Fruit fly (Drosophila melanogaster) whole organism, embryonic: ENCODE data around the gene GILT3.
A peak's percentile ranks its signal among the peaks of the same experiment; 100 is the strongest.

ENCODE experiments used
- Abd-B ChIP-seq: fragments of 200-800 bp; sonication (Bioruptor generic); optimal IDR thresholded peaks from 2 replicates; lab custom pipeline; 2018; ENCODE audit warnings: missing biosample characterization, mild to moderate bottlenecking, missing genetic modification characterization, moderate library complexity
- B-H1 ChIP-seq: fragments of 200-800 bp; sonication (Bioruptor generic); IDR thresholded peaks from 3 replicates; pipeline ENCODE4 v1.3.6; 2022; ENCODE audit warnings: missing biosample characterization, missing genetic modification characterization
- CG10366 ChIP-seq: fragments of 200-800 bp; sonication (Bioruptor generic); IDR thresholded peaks from 2 replicates; pipeline ENCODE4 v1.3.6; 2022; ENCODE audit warnings: missing biosample characterization, missing genetic modification characterization
- CG13424 ChIP-seq: fragments of 200-800 bp; sonication (Bioruptor generic); optimal IDR thresholded peaks from 2 replicates; lab custom pipeline; 2019; ENCODE audit warnings: missing biosample characterization, mild to moderate bottlenecking, missing genetic modification characterization, moderate library complexity
- CG17361 ChIP-seq: fragments of 200-800 bp; sonication (Bioruptor generic); IDR thresholded peaks from 3 replicates; pipeline ENCODE4 v1.3.6; 2022; ENCODE audit warnings: missing biosample characterization, missing genetic modification characterization
- CG18476 ChIP-seq: fragments of 200-800 bp; sonication (Bioruptor generic); optimal IDR thresholded peaks from 2 replicates; lab custom pipeline; 2016; ENCODE audit warnings: missing biosample characterization, mild to moderate bottlenecking, missing genetic modification characterization
- CG32767 ChIP-seq: fragments of 200-800 bp; sonication (Bioruptor generic); IDR thresholded peaks from 2 replicates; pipeline ENCODE4 v1.3.6; 2022; ENCODE audit warnings: missing biosample characterization, missing genetic modification characterization
- CG32772 ChIP-seq: fragments of 200-800 bp; sonication (Bioruptor generic); IDR thresholded peaks from 2 replicates; pipeline ENCODE4 v1.3.6; 2022; ENCODE audit warnings: missing biosample characterization, missing genetic modification characterization
- CG34422 ChIP-seq: fragments of 200-800 bp; sonication (Bioruptor generic); IDR thresholded peaks from 3 replicates; pipeline ENCODE4 v1.3.6; 2022; ENCODE audit warnings: missing biosample characterization, missing genetic modification characterization
- CG4854 ChIP-seq: fragments of 200-800 bp; sonication (Bioruptor generic); optimal IDR thresholded peaks from 2 replicates; lab custom pipeline; 2016; ENCODE audit warnings: missing biosample characterization, missing genetic modification characterization, inconsistent platforms
- CG5180 ChIP-seq: fragments of 200-800 bp; sonication (Bioruptor generic); optimal IDR thresholded peaks from 3 replicates; lab custom pipeline; 2017; ENCODE audit warnings: missing biosample characterization, missing genetic modification characterization, mild to moderate bottlenecking, moderate library complexity, missing genetic modification reagents
- CG6683 ChIP-seq: fragments of 200-800 bp; sonication (Bioruptor generic); optimal IDR thresholded peaks from 2 replicates; lab custom pipeline; 2017; ENCODE audit warnings: missing biosample characterization, mild to moderate bottlenecking, missing genetic modification characterization, missing genetic modification reagents
- CG6689 ChIP-seq: fragments of 200-800 bp; sonication (Bioruptor generic); IDR thresholded peaks from 2 replicates; pipeline ENCODE4 v1.3.6; 2022; ENCODE audit warnings: missing biosample characterization, missing genetic modification characterization
- CG6791 ChIP-seq: fragments of 200-800 bp; sonication (Bioruptor generic); IDR thresholded peaks from 3 replicates; pipeline ENCODE4 v1.3.6; 2022; ENCODE audit warnings: missing biosample characterization, missing genetic modification characterization; ENCODE audit not compliant: partially characterized antibody
- CG6854 ChIP-seq: fragments of 200-800 bp; sonication (Bioruptor generic); optimal IDR thresholded peaks from 3 replicates; lab custom pipeline; 2017; ENCODE audit warnings: missing biosample characterization, mild to moderate bottlenecking, missing genetic modification characterization
- CG7271 ChIP-seq: fragments of 200-800 bp; sonication (Bioruptor generic); optimal IDR thresholded peaks from 2 replicates; lab custom pipeline; 2018; ENCODE audit warnings: missing biosample characterization, mild to moderate bottlenecking, missing genetic modification characterization, moderate library complexity
- CG7372 ChIP-seq: fragments of 200-800 bp; sonication (Bioruptor generic); IDR thresholded peaks from 2 replicates; pipeline ENCODE4 v1.3.6; 2022; ENCODE audit warnings: missing biosample characterization, missing genetic modification characterization
- CG9817 ChIP-seq: fragments of 200-800 bp; sonication (Bioruptor generic); optimal IDR thresholded peaks from 2 replicates; lab custom pipeline; 2018; ENCODE audit warnings: missing biosample characterization, mild to moderate bottlenecking, missing genetic modification characterization, moderate library complexity
- CkIIα-i1 ChIP-seq: fragments of 200-800 bp; sonication (Bioruptor generic); IDR thresholded peaks from 2 replicates; pipeline ENCODE4 v1.3.6; 2022; ENCODE audit warnings: missing biosample characterization, missing genetic modification characterization
- Dbx ChIP-seq: fragments of 200-800 bp; sonication (Bioruptor generic); IDR thresholded peaks from 3 replicates; pipeline ENCODE4 v1.3.6; 2022; ENCODE audit warnings: missing biosample characterization, missing genetic modification characterization
- Dp ChIP-seq: fragments of 200-800 bp; sonication (Bioruptor generic); optimal IDR thresholded peaks from 2 replicates; lab custom pipeline; 2018; ENCODE audit warnings: missing biosample characterization, mild to moderate bottlenecking, missing genetic modification characterization, moderate library complexity
- Ets97D ChIP-seq: fragments of 200-800 bp; sonication (Bioruptor generic); optimal IDR thresholded peaks from 3 replicates; lab custom pipeline; 2016; ENCODE audit warnings: missing biosample characterization, missing genetic modification characterization
- Fer1 ChIP-seq: fragments of 200-800 bp; sonication (Bioruptor generic); optimal IDR thresholded peaks from 2 replicates; lab custom pipeline; 2017; ENCODE audit warnings: missing biosample characterization, mild to moderate bottlenecking, missing genetic modification characterization
- Gug ChIP-seq: fragments of 200-800 bp; sonication (Bioruptor generic); IDR thresholded peaks from 4 replicates; pipeline ENCODE4 v1.3.6; 2022; ENCODE audit warnings: missing biosample characterization, missing genetic modification characterization
- Neu2 ChIP-seq: fragments of 200-800 bp; sonication (Bioruptor generic); optimal IDR thresholded peaks from 3 replicates; lab custom pipeline; 2016; ENCODE audit warnings: missing biosample characterization, missing genetic modification characterization, borderline replicate concordance
- Ptx1 ChIP-seq: fragments of 200-800 bp; sonication (Bioruptor generic); IDR thresholded peaks from 2 replicates; pipeline ENCODE4 v1.3.6; 2022; ENCODE audit warnings: missing biosample characterization, missing genetic modification characterization
- Rfx ChIP-seq: fragments of 200-800 bp; sonication (Bioruptor generic); IDR thresholded peaks from 2 replicates; pipeline ENCODE4 v1.3.6; 2022; ENCODE audit warnings: missing biosample characterization, missing genetic modification characterization
- Side ChIP-seq: fragments of 200-800 bp; sonication (Bioruptor generic); optimal IDR thresholded peaks from 2 replicates; lab custom pipeline; 2016; ENCODE audit warnings: missing biosample characterization, missing genetic modification characterization
- Sin3A ChIP-seq: fragments of >200 bp; optimal IDR thresholded peaks from 2 replicates; lab custom pipeline; 2018
- bcd ChIP-seq: fragments of 200-800 bp; sonication (Bioruptor generic); optimal IDR thresholded peaks from 2 replicates; lab custom pipeline; 2017; ENCODE audit warnings: missing biosample characterization, mild to moderate bottlenecking, missing genetic modification characterization
- cato ChIP-seq: fragments of 200-800 bp; sonication (Bioruptor generic); optimal IDR thresholded peaks from 2 replicates; lab custom pipeline; 2016; ENCODE audit warnings: missing biosample characterization, missing genetic modification characterization, borderline replicate concordance
- chm ChIP-seq: fragments of 200-800 bp; sonication (Bioruptor generic); IDR thresholded peaks from 2 replicates; pipeline ENCODE4 v1.3.6; 2022; ENCODE audit warnings: missing biosample characterization, missing genetic modification characterization
- dysf ChIP-seq: fragments of 200-800 bp; sonication (Bioruptor generic); IDR thresholded peaks from 3 replicates; pipeline ENCODE4 v1.3.6; 2022; ENCODE audit warnings: missing biosample characterization, missing genetic modification characterization
- en ChIP-seq: fragments of 200-800 bp; sonication (Bioruptor generic); optimal IDR thresholded peaks from 2 replicates; lab custom pipeline; 2016; ENCODE audit warnings: missing biosample characterization, missing genetic modification characterization
- fd64A ChIP-seq: fragments of 200-800 bp; sonication (Bioruptor generic); optimal IDR thresholded peaks from 3 replicates; lab custom pipeline; 2018; ENCODE audit warnings: missing biosample characterization, mild to moderate bottlenecking, missing genetic modification characterization
- gsb ChIP-seq: fragments of 200-800 bp; sonication (Bioruptor generic); IDR thresholded peaks from 2 replicates; pipeline ENCODE4 v1.3.6; 2022; ENCODE audit warnings: missing biosample characterization, missing genetic modification characterization
- ham ChIP-seq: fragments of 200-800 bp; sonication (Bioruptor generic); IDR thresholded peaks from 2 replicates; pipeline ENCODE4 v1.3.6; 2022; ENCODE audit warnings: missing biosample characterization, missing genetic modification characterization
- ind ChIP-seq: fragments of 200-800 bp; sonication (Bioruptor generic); optimal IDR thresholded peaks from 3 replicates; lab custom pipeline; 2016; ENCODE audit warnings: missing biosample characterization, missing genetic modification characterization
- knrl ChIP-seq: fragments of 200-800 bp; sonication (Bioruptor generic); IDR thresholded peaks from 3 replicates; pipeline ENCODE4 v1.3.6; 2022; ENCODE audit warnings: missing biosample characterization, missing genetic modification characterization; ENCODE audit not compliant: partially characterized antibody
- onecut ChIP-seq: fragments of 200-800 bp; sonication (Bioruptor generic); IDR thresholded peaks from 2 replicates; pipeline ENCODE4 v1.3.6; 2022; ENCODE audit warnings: missing biosample characterization, missing genetic modification characterization
- org-1 ChIP-seq: fragments of 200-800 bp; sonication (Bioruptor generic); optimal IDR thresholded peaks from 2 replicates; lab custom pipeline; 2017; ENCODE audit warnings: missing biosample characterization, missing genetic modification characterization
- prd ChIP-seq, 3 experiments: fragments of >200 bp in 2 of 3; fragments of 200-800 bp in 1 of 3; sonication (Bioruptor generic) in 1 of 3; optimal IDR thresholded peaks in 2 of 3; IDR thresholded peaks in 1 of 3; 2 replicates in 2 of 3; 3 replicates in 1 of 3; pipeline versions ENCODE4 v1.3.6 to Lab custom; 2017 to 2022; ENCODE audit warnings: missing biosample characterization in 1 of 3, missing genetic modification characterization in 1 of 3
- pros ChIP-seq: fragments of 200-800 bp; sonication (Bioruptor generic); optimal IDR thresholded peaks from 3 replicates; lab custom pipeline; 2019; ENCODE audit warnings: missing biosample characterization, mild to moderate bottlenecking, missing genetic modification characterization, moderate library complexity
- run ChIP-seq: fragments of 200-800 bp; sonication (Bioruptor generic); optimal IDR thresholded peaks from 3 replicates; lab custom pipeline; 2018; ENCODE audit warnings: missing biosample characterization, mild to moderate bottlenecking, missing genetic modification characterization
- sisA ChIP-seq: fragments of 200-800 bp; sonication (Bioruptor generic); IDR thresholded peaks from 2 replicates; pipeline ENCODE4 v1.3.6; 2022; ENCODE audit warnings: missing biosample characterization, missing genetic modification characterization
- so ChIP-seq: fragments of 200-800 bp; sonication (Bioruptor generic); IDR thresholded peaks from 3 replicates; pipeline ENCODE4 v1.3.6; 2022; ENCODE audit warnings: missing biosample characterization, missing genetic modification characterization
- trh ChIP-seq: fragments of 200-800 bp; sonication (Bioruptor generic); optimal IDR thresholded peaks from 2 replicates; lab custom pipeline; 2016; ENCODE audit warnings: missing biosample characterization, missing genetic modification characterization
- twi ChIP-seq: fragments of 200-800 bp; optimal IDR thresholded peaks from 2 replicates; lab custom pipeline; 2019; ENCODE audit warnings: missing biosample characterization, mild to moderate bottlenecking, missing genetic modification characterization, moderate library complexity
- unpg ChIP-seq: fragments of 200-800 bp; sonication (Bioruptor generic); optimal IDR thresholded peaks from 3 replicates; lab custom pipeline; 2018; ENCODE audit warnings: missing biosample characterization, mild to moderate bottlenecking, missing genetic modification characterization, moderate library complexity
- zen ChIP-seq: fragments of 200-800 bp; sonication (Bioruptor generic); optimal IDR thresholded peaks from 3 replicates; lab custom pipeline; 2018; ENCODE audit warnings: missing biosample characterization, mild to moderate bottlenecking, missing genetic modification characterization, moderate library complexity

The GILT3 gene

DNA sequence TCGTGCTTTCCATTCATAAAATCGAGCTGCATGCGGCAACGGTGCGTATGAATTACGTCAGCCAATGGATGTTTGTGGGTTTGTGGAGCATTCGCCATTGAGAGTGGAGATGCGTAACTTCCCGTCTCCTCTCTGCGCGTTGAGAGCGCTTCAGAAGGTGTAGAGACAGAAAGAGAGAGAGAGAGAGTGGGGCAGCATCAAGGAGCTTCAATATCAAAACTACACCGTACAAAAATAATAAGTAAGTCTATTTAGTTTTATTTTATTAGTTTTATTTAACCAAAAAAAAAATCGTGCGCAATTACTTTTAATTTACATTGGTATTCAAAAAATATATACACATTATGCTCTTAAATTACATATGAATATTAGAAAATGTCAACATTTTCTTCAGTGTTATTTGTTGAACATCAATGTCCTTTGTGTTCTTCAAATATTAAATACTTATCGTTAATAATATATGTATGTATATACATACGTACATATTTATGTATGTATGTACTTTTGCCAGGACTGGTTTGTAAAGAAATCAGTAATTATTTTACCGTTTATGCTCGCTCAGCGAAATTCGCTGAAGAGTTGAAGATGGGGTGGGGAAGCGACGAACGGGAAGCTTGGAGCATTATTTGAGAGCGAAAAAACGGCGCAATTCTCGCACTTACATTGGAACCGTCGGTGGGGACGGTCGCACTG lies 45.7 kb downstream of the GILT3 start, which contains the start of gene CG10365 (continued):
- TF ChIP-seq org-1 (GFP tag; lab: Kevin White, UChicago) (peak; percentile 72), CG32767 (GFP tag; lab: Robert Waterston, UW) (peak; percentile 88), CG13424 (tag; lab: Kevin White, UChicago) (peak; percentile 92), CG6683 (peak; percentile 85), B-H1 (GFP tag; lab: Robert Waterston, UW) (peak; percentile 77), onecut (GFP tag; lab: Robert Waterston, UW) (peak; percentile 74), fd64A (no peak), CG7372 (peak; percentile 56; the same call in 1 of the 2 replicates), CG9817 (tag; lab: Kevin White, UChicago) (peak; percentile 80), CG10366 (GFP tag; lab: Robert Waterston, UW) (peak; percentile 83), so (GFP tag; lab: Robert Waterston, UW) (peak; percentile 79), knrl (GFP tag; lab: Robert Waterston, UW) (no peak), CG6689 (GFP tag; lab: Robert Waterston, UW) (peak; percentile 86), en (GFP tag; lab: Kevin White, UChicago) (no peak), CG7271 (tag; lab: Kevin White, UChicago) (no peak), Neu2 (GFP tag; lab: Kevin White, UChicago) (no peak), Gug (GFP tag; lab: Robert Waterston, UW) (no peak), CkIIα-i1 (GFP tag; lab: Robert Waterston, UW) (no peak), chm (GFP tag; lab: Robert Waterston, UW) (no peak; the same call in 1 of the 2 replicates), CG5180 (GFP tag; lab: Kevin White, UChicago) (peak; percentile 70), Fer1 (peak; percentile 89), dysf (peak; percentile 89), gsb (0 out of 2 replicates have a peak, but pooled peaks have one; percentile 33), ind (GFP tag; lab: Kevin White, UChicago) (peak; percentile 81), Dbx (GFP tag; lab: Robert Waterston, UW) (peak; percentile 85), CG6854 (GFP tag; lab: Kevin White, UChicago) (peak; percentile 91), unpg (peak; percentile 93), run (tag; lab: Kevin White, UChicago) (peak; percentile 79), CG32772 (GFP tag; lab: Robert Waterston, UW) (peak; percentile 85), bcd (GFP tag; lab: Kevin White, UChicago) (peak; percentile 80), pros (GFP tag; lab: Kevin White, UChicago) (no peak), Side (no peak), Dp (GFP tag; lab: Kevin White, UChicago) (no peak), Abd-B (peak; percentile 43), Ptx1 (peak; percentile 92), CG6791 (GFP tag; lab: Robert Waterston, UW) (no peak), trh (peak; percentile 34), CG18476 (GFP tag; lab: Kevin White, UChicago) (peak; percentile 58), Rfx (peak; percentile 87), Sin3A (lab: Kevin White, UChicago) (no peak), prd (optimal IDR thresholded peaks at IDR 0.05; lab: Kevin White, UChicago) (no peak), prd (GFP tag; IDR thresholded peaks at IDR 0.05; lab: Robert Waterston, UW) (peak; percentile 77), CG4854 (GFP tag; lab: Kevin White, UChicago) (no peak), twi (no peak), ham (GFP tag; lab: Robert Waterston, UW) (no peak), sisA (peak; percentile 76), Ets97D (no peak), zen (tag; lab: Kevin White, UChicago) (peak; percentile 61), CG34422 (peak; percentile 76), cato (GFP tag; lab: Kevin White, UChicago) (peak; percentile 23), CG17361 (peak; percentile 92)
